Fruit fly (Drosophila melanogaster): ENCODE data around the gene Alp5.

dm6 chr3R:20977846-20978295 is 28.9 kb downstream of the Alp5 start, which contains the start of gene Calx:
- TF ChIP-seq CG8478 (optimal IDR thresholded peaks at IDR 0.05) (no peak), CTCF (optimal IDR thresholded peaks at IDR 0.05) (no peak)

Data from S2 (cell line).